Worm (Caenorhabditis elegans) whole organism, L4 larva: ENCODE measurements around the gene T09A5.15.

Experiments
- Y105C5A.15 ChIP-seq: fragments of 200-800 bp; sonication (Bioruptor generic); IDR thresholded peaks from 2 replicates; pipeline ENCODE4 v1.3.6; 2022; ENCODE audit warnings: missing genetic modification characterization, missing compliant biosample characterization
- rbr-2 ChIP-seq: sonication (generic microtip); optimal IDR thresholded peaks from 2 replicates; lab custom pipeline; 2016; ENCODE audit warnings: missing genotype, missing genetic modification characterization, missing compliant biosample characterization
- zag-1 ChIP-seq: fragments of 150-350 bp; optimal IDR thresholded peaks from 2 replicates; lab custom pipeline; 2014; ENCODE audit warnings: missing biosample characterization, missing genetic modification characterization

ce11 chrII:7845571-7846236, 12.1 kb upstream of the T09A5.15 start, which contains the start of gene T09A5.4:
- no peak for TF ChIP-seq zag-1 (tag; lab: Kevin White, UChicago)
- TF ChIP-seq rbr-2, result no peak
- no peak for TF ChIP-seq Y105C5A.15 (GFP tag; lab: Robert Waterston, UW)
